Worm (Caenorhabditis elegans): ENCODE data around the gene C02F4.5.
A peak's percentile ranks its signal among the peaks of the same experiment; 100 is the strongest.

C02F4.5 gene

ce11 chrIV:10482585-10482984 is 41.4 kb downstream of the C02F4.5 start:
- TF ChIP-seq fos-1 (tag; optimal IDR thresholded peaks at IDR 0.05) (peak; percentile 12), sma-3 (GFP tag; optimal IDR thresholded peaks at IDR 0.05) (no peak), mbf-1 (tag; optimal IDR thresholded peaks at IDR 0.05) (no peak)

DNA sequence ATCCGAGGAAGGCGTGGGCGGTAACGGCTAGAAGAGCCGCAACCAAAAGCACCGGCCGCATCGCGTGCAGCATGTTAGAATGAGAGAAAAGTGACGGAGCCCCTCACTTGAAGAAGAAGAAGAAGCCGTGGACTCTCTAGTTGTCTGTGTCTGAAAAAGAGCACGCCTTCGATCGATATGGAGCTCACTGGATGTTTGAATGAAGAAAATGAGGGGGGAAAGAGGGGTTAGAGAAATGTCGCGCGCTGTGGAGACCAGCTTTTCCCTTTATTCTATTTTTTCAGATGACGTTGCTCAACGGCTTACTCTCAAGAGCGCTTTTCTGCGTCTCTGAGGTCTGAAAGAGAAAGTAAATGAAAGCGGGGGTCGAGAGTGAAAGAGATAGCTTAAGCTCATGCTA is 42.2 kb downstream of the C02F4.5 start, which contains the start of gene egl-21:
Gene egl-21 (minus strand): TSS at position 150 of the 400 bp plus-strand sequence.
- TF ChIP-seq crh-2 (tag; optimal IDR thresholded peaks at IDR 0.05) (peak; percentile 82), lsy-2 (tag; optimal IDR thresholded peaks at IDR 0.05) (peak in 1 of 2 experiments; percentile 66), ztf-4 (tag; optimal IDR thresholded peaks at IDR 0.05) (no peak), unc-39 (tag; optimal IDR thresholded peaks at IDR 0.05) (peak; percentile 52), dmd-4 (tag; optimal IDR thresholded peaks at IDR 0.05) (no peak), nhr-11 (tag; optimal IDR thresholded peaks at IDR 0.05) (no peak), nhr-237 (tag; optimal IDR thresholded peaks at IDR 0.05) (no peak), sem-4 (tag; optimal IDR thresholded peaks at IDR 0.05) (peak; percentile 46), sma-3 (GFP tag; optimal IDR thresholded peaks at IDR 0.05) (no peak), Y55F3AM.14 (GFP tag; optimal IDR thresholded peaks at IDR 0.05) (peak; percentile 64), nhr-21 (tag; optimal IDR thresholded peaks at IDR 0.05) (peak; percentile 19), lin-11 (tag; optimal IDR thresholded peaks at IDR 0.05) (peak; percentile 66), elt-3 (tag; optimal IDR thresholded peaks at IDR 0.05) (no peak), unc-55 (GFP tag; optimal IDR thresholded peaks at IDR 0.05) (peak; percentile 92), egl-27 (tag; optimal IDR thresholded peaks at IDR 0.05) (peak; percentile 43), mab-5 (tag; optimal IDR thresholded peaks at IDR 0.05) (no peak), zag-1 (tag; optimal IDR thresholded peaks at IDR 0.05) (peak; percentile 79), ZK546.5 (tag; optimal IDR thresholded peaks at IDR 0.05) (no peak), skn-1 (tag; optimal IDR thresholded peaks at IDR 0.05) (no peak), F13H6.1 (tag; optimal IDR thresholded peaks at IDR 0.05) (peak; percentile 60), fos-1 (tag; optimal IDR thresholded peaks at IDR 0.05) (no peak), elt-1 (tag; optimal IDR thresholded peaks at IDR 0.05) (no peak), nhr-23 (tag; optimal IDR thresholded peaks at IDR 0.05) (no peak), nhr-129 (tag; optimal IDR thresholded peaks at IDR 0.05) (peak; percentile 79), nhr-10 (tag; optimal IDR thresholded peaks at IDR 0.05) (no peak), ama-1 (optimal IDR thresholded peaks at IDR 0.05) (no peak), R02D3.7 (tag; optimal IDR thresholded peaks at IDR 0.05) (no peak), blmp-1 (tag; optimal IDR thresholded peaks at IDR 0.05; ENCODE audit: insufficient read depth) (no peak), peb-1 (tag; optimal IDR thresholded peaks at IDR 0.05) (no peak), ztf-11 (tag; optimal IDR thresholded peaks at IDR 0.05) (no peak), nhr-25 (tag; optimal IDR thresholded peaks at IDR 0.05) (no peak), ceh-82 (tag; optimal IDR thresholded peaks at IDR 0.05) (no peak), mbf-1 (tag; optimal IDR thresholded peaks at IDR 0.05) (no peak), ceh-16 (tag; optimal IDR thresholded peaks at IDR 0.05) (no peak), sma-9 (GFP tag; optimal IDR thresholded peaks at IDR 0.05) (peak; percentile 46), sma-9 (tag; optimal IDR thresholded peaks at IDR 0.05) (no peak), lin-13 (GFP tag; optimal IDR thresholded peaks at IDR 0.05) (peak; percentile 33), nhr-6 (tag; optimal IDR thresholded peaks at IDR 0.05) (peak; percentile 36), gmeb-1 (tag; optimal IDR thresholded peaks at IDR 0.05) (no peak), aly-2 (tag; optimal IDR thresholded peaks at IDR 0.05) (no peak), lin-39 (tag; optimal IDR thresholded peaks at IDR 0.05) (no peak), mdl-1 (tag; optimal IDR thresholded peaks at IDR 0.05) (peak; percentile 59 to 61), C34F6.9 (tag; optimal IDR thresholded peaks at IDR 0.05) (peak; percentile 89)

- no peak for TF ChIP-seq lin-13 (GFP tag; optimal IDR thresholded peaks at IDR 0.05)
- no peak for TF ChIP-seq unc-55 (GFP tag; optimal IDR thresholded peaks at IDR 0.05)
- no peak for TF ChIP-seq ceh-16 (tag; optimal IDR thresholded peaks at IDR 0.05)
- no peak for TF ChIP-seq ama-1 (optimal IDR thresholded peaks at IDR 0.05)
Measured at ce11 chrIV:10475234-10475633, 48.7 kb downstream of the C02F4.5 start.

All from whole organism, L2 larva.